Fruit fly (Drosophila melanogaster): ENCODE measurements around the gene Gr93b.

DNA sequence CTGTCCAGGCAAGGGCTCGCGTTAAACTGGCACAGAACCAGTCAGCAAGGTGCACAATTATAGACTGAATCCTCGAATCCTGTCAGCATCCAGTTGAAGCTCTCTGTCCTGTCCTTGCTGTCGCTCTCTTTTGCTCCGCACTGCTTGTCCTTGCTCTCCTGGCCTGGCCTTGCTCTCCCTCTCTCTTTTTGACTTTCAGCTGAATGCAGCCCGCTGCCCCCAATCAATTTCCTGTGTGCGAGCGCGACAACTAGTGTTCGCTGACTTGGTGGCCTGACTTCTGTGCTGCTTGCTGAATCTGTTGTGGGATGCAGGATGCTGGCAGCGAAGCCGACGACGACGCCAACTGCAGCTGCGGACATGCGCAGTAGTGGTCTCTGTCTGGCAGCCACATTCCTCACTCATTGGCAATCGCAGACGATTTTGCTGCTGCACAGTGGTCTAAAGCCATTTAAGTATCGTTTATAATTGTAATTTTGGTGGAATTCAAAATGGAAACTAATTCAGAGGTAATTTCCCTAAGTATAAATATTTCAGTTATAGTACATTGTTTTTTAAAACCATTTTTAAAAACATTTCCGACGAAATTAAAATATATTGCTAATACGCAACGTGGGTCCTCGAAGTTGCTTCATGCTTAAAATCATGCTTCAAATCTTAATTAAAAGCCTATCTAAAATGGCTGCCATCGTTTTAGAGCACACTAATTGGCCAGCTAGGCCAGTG, 34.8 kb downstream of the Gr93b start:
- TF ChIP-seq CG17806 (tag; optimal IDR thresholded peaks at IDR 0.05) (peak; percentile 13), gl (tag; optimal IDR thresholded peaks at IDR 0.05) (no peak)

Measured in whole organism, pupa.